Fruit fly (Drosophila melanogaster): Measurements from ENCODE around the gene CG10096.

- TF ChIP-seq CG7045 (GFP tag; optimal IDR thresholded peaks at IDR 0.05) (no peak), Hr96 (GFP tag; optimal IDR thresholded peaks at IDR 0.05) (no peak), Clk (GFP tag; optimal IDR thresholded peaks at IDR 0.05) (no peak), kay (GFP tag; ENCODE audit: borderline replicate concordance) (peak; percentile 18), CG12768 (GFP tag; optimal IDR thresholded peaks at IDR 0.05) (no peak), bab1 (GFP tag; optimal IDR thresholded peaks at IDR 0.05) (no peak), Crg-1 (GFP tag; optimal IDR thresholded peaks at IDR 0.05) (no peak)
These were observed 17.6 kb downstream of the CG10096 start, which contains the start of gene GstD7 for dm6 chr3R:12378200-12378599.
